Worm (Caenorhabditis elegans) whole organism, late embryonic: Measurements from ENCODE around the gene F35E12.10.

Experiments used
- dve-1 ChIP-seq: sonication (generic microtip); optimal IDR thresholded peaks from 2 replicates; lab custom pipeline; 2017; ENCODE audit warnings: antibody characterized with exemption, mild to moderate bottlenecking, missing genetic modification characterization, missing compliant biosample characterization
- nfya-1 ChIP-seq: sonication (generic microtip); optimal IDR thresholded peaks from 2 replicates; lab custom pipeline; 2017; ENCODE audit warnings: missing genetic modification characterization, mild to moderate bottlenecking, missing compliant biosample characterization, antibody characterized with exemption, moderate library complexity

- TF ChIP-seq nfya-1 (tag; lab: Kevin White, UChicago) (no peak), dve-1 (tag; lab: Kevin White, UChicago) (no peak)
Observed at ce11 chrV:13711060-13711459, 37.5 kb downstream of the F35E12.10 start, which contains the start of gene srx-96.
